Comparison of ENCODE assay signal across 1 worm cellular context in the genomic region with DNA sequence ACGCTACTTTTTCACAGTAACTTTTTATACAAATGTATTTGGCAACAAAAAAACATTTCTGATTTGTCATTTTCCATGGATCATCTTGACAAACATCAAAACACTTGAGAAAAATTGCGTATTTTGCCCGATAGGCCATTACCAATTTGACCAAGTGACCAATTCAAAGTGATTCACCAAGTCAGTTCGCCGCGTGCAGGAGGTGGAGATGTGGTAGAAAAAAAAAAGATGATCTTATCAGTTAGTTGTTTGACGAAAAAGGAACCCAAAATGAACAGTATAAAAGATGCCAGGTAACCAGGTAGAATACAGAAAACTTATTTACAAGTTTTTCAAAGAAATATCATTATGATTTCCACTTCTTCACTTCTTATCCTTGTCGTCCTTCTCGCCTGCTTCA.
TF ChIP-seq lines count a peak whose summit lies in the region.

A gene (plus strand): TSS at position 309 of the 400 bp plus-strand sequence.

TF ChIP-seq in whole organism, L1 larva, 84 proteins besides CTCF, POLR2A, EP300 and RAD21 (continued from another document):
- TF ChIP-seq Y116A8C.19 (tag; optimal IDR thresholded peaks at IDR 0.05; lab: Kevin White, UChicago; ENCODE audit: borderline replicate concordance) (no peak), mef-2 (tag; optimal IDR thresholded peaks at IDR 0.05; lab: Kevin White, UChicago) (no peak)
